Worm (Caenorhabditis elegans) whole organism, L3 larva: Measurements from ENCODE around the gene svh-2.

Source experiments
- ama-1 ChIP-seq: fragments of 150-350 bp; optimal IDR thresholded peaks from 2 replicates; lab custom pipeline; 2018
- daf-12 ChIP-seq: fragments of 150-350 bp; optimal IDR thresholded peaks from 2 replicates; lab custom pipeline; 2014; ENCODE audit warnings: missing biosample characterization, missing genetic modification reagents, missing genetic modification characterization

DNA sequence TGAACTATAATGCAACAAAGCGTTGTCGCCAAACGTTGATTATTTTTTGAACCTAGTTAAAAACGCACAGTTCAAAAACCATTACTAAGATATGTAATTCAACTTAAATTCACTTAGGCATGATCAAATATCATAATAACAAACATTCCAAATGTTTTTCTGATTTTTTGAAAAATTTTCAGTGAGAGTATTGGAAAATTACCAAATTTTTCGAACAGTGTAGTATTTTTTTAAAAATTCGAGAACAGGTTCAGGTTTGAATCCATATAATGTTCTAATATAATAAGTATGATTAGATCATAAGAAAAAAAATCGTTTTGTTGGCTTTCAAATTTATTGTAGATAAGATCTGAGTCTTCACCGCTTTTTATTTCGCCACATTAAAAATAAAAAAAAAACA lies 547 bp downstream of the svh-2 start:
- no peak for TF ChIP-seq daf-12 (tag; lab: Kevin White, UChicago)
- TF ChIP-seq ama-1 (lab: Kevin White, UChicago) = no peak
